Fruit fly (Drosophila melanogaster) whole organism, larva: ENCODE measurements around the gene ppk5.

Experiments
- noc ChIP-seq: fragments of 200-800 bp; sonication (Bioruptor generic); optimal IDR thresholded peaks from 3 replicates; lab custom pipeline; 2019; ENCODE audit warnings: missing biosample characterization, mild to moderate bottlenecking, missing genetic modification characterization, moderate library complexity

ppk5 gene

DNA sequence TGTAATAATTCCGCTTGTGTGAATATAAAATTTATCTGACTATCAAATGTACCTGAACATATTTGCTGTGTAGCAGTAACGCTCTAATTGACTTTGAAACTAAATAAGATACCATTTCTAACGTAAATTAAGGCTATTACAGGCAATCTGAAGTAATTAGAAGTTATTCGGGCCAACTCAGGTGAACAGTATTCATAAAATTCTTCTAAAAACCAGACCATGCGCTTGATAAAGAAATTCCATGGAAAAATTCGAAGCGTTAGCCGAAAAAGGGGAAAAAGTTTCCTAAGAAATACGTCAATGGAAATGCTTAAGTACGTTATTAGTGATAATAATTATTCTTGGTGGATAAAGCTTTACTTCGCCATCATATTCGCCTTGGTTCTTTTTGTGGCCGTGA lies at the start of gene ppk5:
Gene ppk5 (plus strand): TSS at position 301 of the 400 bp plus-strand sequence.
- no peak for TF ChIP-seq noc (tag; lab: Kevin White, UChicago)

DNA sequence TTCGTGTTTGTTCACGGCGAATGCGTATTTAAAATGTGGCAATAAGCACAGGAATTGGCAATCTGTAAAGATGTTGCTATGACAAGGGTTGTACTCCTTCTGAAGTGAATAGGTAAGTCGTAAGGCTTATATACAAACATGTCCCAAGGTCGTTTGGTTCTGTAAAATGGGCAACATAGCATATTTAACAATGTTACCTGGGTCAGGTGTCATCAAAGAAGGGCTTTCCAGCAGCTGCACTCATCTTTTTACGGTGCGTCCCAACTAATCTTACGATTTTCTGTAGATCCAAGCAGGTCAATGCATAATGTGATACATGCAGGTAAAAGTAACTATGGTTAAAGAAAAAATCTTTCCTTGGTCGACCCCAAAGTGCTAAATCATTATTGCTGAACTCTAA lies 44.0 kb upstream of the ppk5 start, which contains the start of gene Neu2:
Gene Neu2 (minus strand): TSS at position 101 of the 400 bp plus-strand sequence.
- no peak for TF ChIP-seq noc (tag; lab: Kevin White, UChicago)

- TF ChIP-seq noc (tag; lab: Kevin White, UChicago): no peak
These were observed 41.6 kb upstream of the ppk5 start, which contains the start of the genes CG7202 and CG7519 for dm6 chr3L:21492723-21493316. Gene CG7202, minus strand, starts transcription at chr3L:21492773. Gene CG7519, plus strand, starts transcription at chr3L:21493083.

DNA sequence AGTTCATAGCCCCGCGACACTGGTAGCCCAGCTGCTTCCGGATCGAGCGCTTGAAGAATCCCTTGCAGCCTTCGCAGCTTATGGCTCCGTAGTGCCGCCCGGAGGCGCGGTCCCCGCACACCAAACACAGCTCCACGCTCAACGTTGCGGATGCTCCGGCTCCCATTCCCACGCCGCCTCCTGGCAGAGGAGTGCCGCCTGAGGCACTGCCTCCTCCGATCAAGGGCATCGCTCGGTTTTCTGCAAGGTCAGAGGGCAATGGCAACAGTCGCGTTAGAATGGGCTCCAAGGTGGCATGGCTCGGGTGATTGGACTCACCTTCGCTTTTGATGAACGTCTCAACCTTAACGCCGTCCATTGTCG lies 38.0 kb upstream of the ppk5 start:
- no peak for TF ChIP-seq noc (tag; lab: Kevin White, UChicago)

DNA sequence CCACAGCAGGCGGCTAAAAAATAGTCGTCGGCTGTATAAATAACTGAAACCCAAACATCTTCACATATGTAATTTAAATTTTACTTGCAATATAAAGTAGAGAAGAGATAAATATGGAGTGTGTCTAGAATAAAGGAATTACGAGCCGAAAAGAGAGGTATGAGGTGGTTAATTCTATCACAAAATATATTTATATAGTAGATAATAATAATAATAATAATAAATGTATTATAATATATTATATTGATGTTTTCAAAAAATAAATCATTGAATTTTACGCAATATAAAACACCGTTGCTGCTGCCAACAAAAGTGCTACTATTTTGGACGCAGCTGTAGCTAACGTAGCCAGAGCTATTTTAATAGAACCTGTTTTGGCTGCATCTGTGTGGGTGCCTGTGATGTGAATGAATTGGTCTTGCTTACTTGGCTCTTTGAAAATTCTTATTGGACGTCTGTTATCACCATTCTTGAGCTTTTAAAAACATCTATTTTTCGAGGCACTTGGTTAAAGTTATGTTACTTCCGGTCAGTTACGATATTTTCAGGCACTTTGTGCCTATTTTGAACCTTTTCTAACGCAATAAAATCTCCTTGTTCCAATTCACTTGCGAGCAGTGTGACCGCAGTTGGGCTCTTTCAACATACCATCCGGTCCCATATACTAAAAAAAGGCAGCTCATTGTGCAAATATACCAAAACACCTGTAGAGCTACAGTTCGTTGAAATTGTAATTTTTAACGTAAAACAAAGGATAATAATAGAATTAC lies 37.4 kb upstream of the ppk5 start, which contains the start of gene Hr78:
Gene Hr78 (minus strand): TSS at position 630 of the 770 bp plus-strand sequence.
- TF ChIP-seq noc (tag; lab: Kevin White, UChicago): peak; percentile 87

DNA sequence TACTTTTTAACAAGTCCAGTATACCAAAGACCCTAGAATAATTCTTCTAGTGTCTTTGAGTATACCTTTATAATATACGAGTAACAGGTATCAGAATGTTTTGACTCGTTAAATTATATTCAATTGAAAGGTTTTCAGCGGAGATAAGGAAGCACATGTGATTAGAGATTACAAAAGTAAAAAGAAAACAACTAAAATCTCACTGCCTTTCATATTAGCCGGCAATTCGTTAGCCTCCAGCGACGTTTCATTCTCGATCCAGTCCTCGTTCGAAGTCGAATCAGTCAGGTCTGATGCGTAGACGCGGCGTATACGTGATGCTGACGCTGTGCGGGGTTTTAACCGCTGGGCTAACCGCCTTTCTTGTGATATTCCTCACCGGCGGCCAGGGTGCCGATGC lies 33.3 kb upstream of the ppk5 start, which contains the start of gene Est-Q:
Gene Est-Q (plus strand): TSS at position 250 of the 400 bp plus-strand sequence.
- TF ChIP-seq noc (tag; lab: Kevin White, UChicago): no peak

DNA sequence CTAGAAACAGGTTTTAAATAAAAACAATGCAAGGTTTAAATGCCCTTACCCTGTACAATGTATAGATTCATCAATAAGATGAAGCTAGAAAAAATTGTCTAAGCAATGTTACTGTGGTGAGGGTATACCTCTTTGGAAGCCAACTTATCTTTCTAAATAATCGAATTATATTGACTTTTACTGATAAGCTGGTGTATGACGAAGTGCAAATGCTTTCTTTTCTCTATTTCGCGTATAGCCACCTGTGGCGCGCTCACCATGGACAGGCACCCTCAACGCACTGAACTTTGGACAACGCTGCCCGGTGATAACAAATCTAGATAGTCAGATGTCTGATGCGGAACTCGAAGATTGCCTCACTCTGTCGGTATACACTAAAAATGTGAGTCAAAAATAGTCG lies 32.5 kb upstream of the ppk5 start:
- peak; percentile 58 for TF ChIP-seq noc (tag; lab: Kevin White, UChicago)

- peak; percentile 56 for TF ChIP-seq noc (tag; lab: Kevin White, UChicago)
These were observed 27.0 kb upstream of the ppk5 start, which contains the start of the genes Glg1 and M6 for dm6 chr3L:21507354-21507928. Gene Glg1, minus strand, starts transcription at chr3L:21507538. Gene M6, plus strand, starts transcription at chr3L:21507852.

DNA sequence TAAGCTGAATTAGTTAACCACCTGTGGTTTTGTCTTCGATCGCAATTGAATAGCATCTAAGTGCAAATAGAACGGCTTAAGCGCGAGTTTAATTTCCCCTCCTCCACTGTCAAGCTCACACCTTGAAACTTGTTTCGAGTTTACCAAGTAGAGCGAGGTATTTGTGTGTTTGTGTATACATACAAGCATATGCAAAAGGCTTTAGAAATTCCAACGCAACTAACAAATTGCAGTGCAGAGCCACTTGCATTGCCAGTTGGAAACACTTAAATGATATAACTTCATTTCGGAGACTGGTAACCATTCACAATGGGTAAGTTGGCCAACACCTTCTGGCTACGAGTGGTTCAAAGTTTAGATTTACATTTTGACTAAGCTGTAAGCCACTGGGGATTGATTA lies 26.5 kb upstream of the ppk5 start:
- no peak for TF ChIP-seq noc (tag; lab: Kevin White, UChicago)

DNA sequence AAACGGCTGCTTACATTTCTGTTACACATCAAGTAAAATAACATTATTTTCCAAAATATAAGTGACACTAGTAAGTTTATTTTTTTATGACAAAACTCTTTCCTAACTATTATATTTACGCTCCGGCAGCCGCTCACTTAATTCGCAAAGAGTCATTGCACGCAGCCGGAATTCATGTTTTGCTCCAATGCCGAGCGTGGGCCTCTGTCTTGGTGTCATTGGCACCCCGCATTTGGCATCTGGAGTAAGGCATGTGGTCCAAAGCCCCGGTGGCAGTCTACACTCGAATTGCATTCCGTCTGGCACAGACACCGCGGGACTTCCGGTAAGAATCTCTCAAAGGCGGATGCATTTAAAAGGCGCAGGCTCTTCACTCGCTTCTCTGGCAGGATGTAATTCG lies 25.8 kb upstream of the ppk5 start:
- no peak for TF ChIP-seq noc (tag; lab: Kevin White, UChicago)

DNA sequence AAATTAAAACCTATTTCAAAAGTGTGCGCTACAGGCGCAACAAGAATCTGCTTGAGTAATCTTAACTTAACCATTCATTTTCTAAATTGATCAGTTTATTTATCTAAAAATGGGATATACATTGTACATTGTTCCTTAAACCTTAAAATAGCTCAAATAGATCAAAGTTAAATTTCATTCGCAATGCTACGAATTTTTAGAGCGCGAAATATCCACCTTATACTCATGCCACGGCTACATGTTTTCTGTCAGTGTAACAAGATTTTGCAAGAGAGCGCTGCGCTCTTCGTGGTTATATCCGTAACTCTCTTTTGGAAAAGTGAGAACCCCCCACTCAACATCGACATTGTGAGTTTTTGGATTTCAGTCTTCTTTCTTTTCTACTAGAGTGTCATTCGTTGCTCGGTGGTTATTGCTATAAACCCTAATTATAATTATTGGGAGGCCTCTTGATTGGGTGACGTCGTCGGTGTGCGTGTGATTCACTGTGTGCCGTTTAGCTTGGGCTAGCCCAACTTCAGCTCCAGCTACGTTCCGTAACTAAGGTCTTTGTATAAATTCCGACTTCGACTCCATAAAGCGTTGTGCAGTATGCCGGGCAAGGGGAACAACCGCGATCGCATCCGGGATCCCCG lies 24.9 kb upstream of the ppk5 start:
- no peak for TF ChIP-seq noc (tag; lab: Kevin White, UChicago)

DNA sequence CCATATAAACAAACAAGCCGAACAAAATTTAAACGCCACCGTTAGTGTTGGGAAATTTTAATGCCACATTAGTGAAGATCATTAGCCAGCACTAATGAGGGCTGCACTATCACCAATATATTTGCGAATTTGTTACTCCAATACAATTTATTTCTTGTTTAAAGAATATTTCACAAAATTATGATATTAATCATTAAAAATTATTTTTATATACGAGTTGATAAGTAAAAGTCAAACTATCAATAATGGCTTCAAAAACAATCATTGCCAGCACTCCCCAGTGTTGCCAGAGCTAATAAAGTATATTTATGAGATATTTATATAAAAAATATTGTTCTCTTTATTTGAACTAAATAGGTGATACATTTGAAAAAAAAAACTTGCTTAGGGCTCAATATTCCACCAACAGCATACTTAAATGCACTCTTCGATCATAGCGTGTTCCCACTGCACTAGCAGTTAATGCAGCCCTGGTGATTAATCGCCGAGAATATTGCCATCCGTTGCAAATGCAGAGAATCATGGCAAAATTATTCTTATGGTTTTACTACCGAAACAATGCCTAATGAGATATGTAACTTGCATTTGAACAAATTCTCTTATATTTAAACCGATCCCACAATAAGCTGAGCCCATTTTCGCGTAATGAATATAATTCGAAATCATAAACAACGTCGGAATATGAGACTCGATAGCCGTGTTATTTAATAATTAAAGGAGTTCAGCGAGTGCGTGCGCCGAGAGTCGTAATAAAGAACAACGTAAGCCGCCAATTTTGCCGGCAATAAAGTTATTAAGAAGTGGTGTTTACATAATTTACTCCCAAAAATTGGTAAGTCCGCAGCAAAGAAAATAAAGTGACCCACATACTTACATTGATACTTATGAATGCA lies 18.4 kb upstream of the ppk5 start, which contains the start of the genes SAK and Cdk12:
Gene SAK (minus strand): TSS at position 65 of the 893 bp plus-strand sequence.
Gene Cdk12 (plus strand): TSS at position 484 of the 893 bp plus-strand sequence.
- TF ChIP-seq noc (tag; lab: Kevin White, UChicago): peak; percentile 86

DNA sequence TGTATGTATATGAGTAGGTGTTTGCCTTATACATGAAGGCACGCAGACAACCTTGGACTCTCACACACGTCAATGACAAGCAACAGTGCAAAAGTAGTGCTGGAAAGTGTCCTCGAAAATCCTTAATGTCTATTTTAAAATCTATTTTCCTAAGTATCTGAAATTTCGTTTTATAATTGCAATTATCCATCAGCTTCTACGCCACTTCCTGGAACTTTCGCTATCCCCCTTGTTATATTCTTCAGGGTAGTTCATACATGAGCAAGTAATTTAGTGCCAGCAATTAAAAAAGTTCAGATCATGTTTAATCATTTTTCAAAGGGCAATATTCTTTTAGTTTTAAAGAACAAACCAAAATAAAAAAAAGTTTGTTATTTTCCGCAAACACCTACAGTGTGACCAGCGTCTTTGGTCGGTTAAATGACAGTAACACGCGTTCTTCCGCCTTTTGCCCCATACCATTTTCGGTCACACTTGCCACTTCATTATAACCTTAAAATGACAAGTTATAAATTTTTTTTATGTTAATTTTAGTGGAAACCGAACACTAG lies 17.7 kb upstream of the ppk5 start:
- peak; percentile 16 for TF ChIP-seq noc (tag; lab: Kevin White, UChicago)

dm6 chr3L:21518345-21518744 lies 16.1 kb upstream of the ppk5 start:
- no peak for TF ChIP-seq noc (tag; lab: Kevin White, UChicago)
